Worm (Caenorhabditis elegans) whole organism, mixed stage, embryonic: Measurements from ENCODE around the gene T19D2.13.

Source experiments
- M03D4.4 ChIP-seq: sonication (generic microtip); optimal IDR thresholded peaks from 2 replicates; lab custom pipeline; 2017; ENCODE audit warnings: mild to moderate bottlenecking, missing genetic modification characterization, missing compliant biosample characterization
- bed-3 ChIP-seq: fragments of 200-800 bp; sonication (Bioruptor generic); optimal IDR thresholded peaks from 3 replicates; lab custom pipeline; 2018; ENCODE audit warnings: mild to moderate bottlenecking, missing genetic modification characterization, moderate library complexity, missing compliant biosample characterization
- blmp-1 ChIP-seq: fragments of 150-350 bp; optimal IDR thresholded peaks from 2 replicates; lab custom pipeline; 2014; ENCODE audit warnings: missing biosample characterization, missing genetic modification characterization
- ceh-39 ChIP-seq: fragments of 150-350 bp; optimal IDR thresholded peaks from 2 replicates; lab custom pipeline; 2014; ENCODE audit warnings: missing biosample characterization, missing genetic modification characterization
- ceh-43 ChIP-seq: fragments of 200-800 bp; sonication (Bioruptor generic); optimal IDR thresholded peaks from 2 replicates; lab custom pipeline; 2018; ENCODE audit warnings: mild to moderate bottlenecking, missing genetic modification characterization, moderate library complexity, missing compliant biosample characterization
- ceh-83 ChIP-seq: fragments of 200-800 bp; sonication (Bioruptor generic); optimal IDR thresholded peaks from 2 replicates; lab custom pipeline; 2018; ENCODE audit warnings: mild to moderate bottlenecking, missing genetic modification characterization, missing compliant biosample characterization
- ces-1 ChIP-seq: fragments of 150-350 bp; optimal IDR thresholded peaks from 2 replicates; lab custom pipeline; 2014; ENCODE audit warnings: missing biosample characterization, missing genetic modification reagents, missing genetic modification characterization
- cnd-1 ChIP-seq: fragments of 200-800 bp; sonication (Bioruptor generic); optimal IDR thresholded peaks from 2 replicates; lab custom pipeline; 2018; ENCODE audit warnings: mild to moderate bottlenecking, missing genetic modification characterization, missing compliant biosample characterization
- drap-1 ChIP-seq: fragments of 200-800 bp; sonication (Bioruptor generic); optimal IDR thresholded peaks from 3 replicates; lab custom pipeline; 2018; ENCODE audit warnings: mild to moderate bottlenecking, missing genetic modification characterization, missing compliant biosample characterization
- elt-1 ChIP-seq: sonication (generic microtip); optimal IDR thresholded peaks from 2 replicates; lab custom pipeline; 2017; ENCODE audit warnings: missing genetic modification characterization, mild to moderate bottlenecking, missing compliant biosample characterization, antibody characterized with exemption, moderate library complexity, borderline replicate concordance; ENCODE audit not compliant: insufficient read depth
- elt-3 ChIP-seq: fragments of 150-350 bp; optimal IDR thresholded peaks from 2 replicates; lab custom pipeline; 2014; ENCODE audit warnings: missing biosample characterization, missing genetic modification characterization
- flh-1 ChIP-seq: fragments of 200-800 bp; sonication (Bioruptor generic); optimal IDR thresholded peaks from 2 replicates; lab custom pipeline; 2018; ENCODE audit warnings: mild to moderate bottlenecking, missing genetic modification characterization, moderate library complexity, missing compliant biosample characterization
- ham-2 ChIP-seq: fragments of 200-800 bp; sonication (Bioruptor generic); optimal IDR thresholded peaks from 2 replicates; lab custom pipeline; 2018; ENCODE audit warnings: mild to moderate bottlenecking, missing genetic modification characterization, missing compliant biosample characterization
- hlh-1 ChIP-seq: fragments of 150-350 bp; optimal IDR thresholded peaks from 2 replicates; lab custom pipeline; 2014; ENCODE audit warnings: missing biosample characterization, missing genetic modification reagents, missing genetic modification characterization
- lin-13 ChIP-seq: fragments of 150-350 bp; optimal IDR thresholded peaks from 2 replicates; lab custom pipeline; 2014; ENCODE audit warnings: missing biosample characterization, missing genetic modification characterization
- lin-32 ChIP-seq: fragments of 200-800 bp; sonication (Bioruptor generic); optimal IDR thresholded peaks from 2 replicates; lab custom pipeline; 2018; ENCODE audit warnings: mild to moderate bottlenecking, missing genetic modification characterization, missing compliant biosample characterization
- lsy-2 ChIP-seq: fragments of 150-350 bp; optimal IDR thresholded peaks from 2 replicates; lab custom pipeline; 2014; ENCODE audit warnings: missing biosample characterization, missing genetic modification characterization
- mab-5 ChIP-seq: fragments of 150-350 bp; optimal IDR thresholded peaks from 2 replicates; lab custom pipeline; 2014; ENCODE audit warnings: missing biosample characterization, missing genetic modification characterization
- mep-1 ChIP-seq: fragments of 150-350 bp; optimal IDR thresholded peaks from 2 replicates; lab custom pipeline; 2017; ENCODE audit warnings: missing biosample characterization, missing genetic modification reagents, missing genetic modification characterization, inconsistent platforms
- mls-2 ChIP-seq: sonication (generic microtip); optimal IDR thresholded peaks from 2 replicates; lab custom pipeline; 2016; ENCODE audit warnings: mild to moderate bottlenecking, missing genetic modification characterization, moderate library complexity, missing compliant biosample characterization
- nhr-12 ChIP-seq: fragments of 150-350 bp; optimal IDR thresholded peaks from 2 replicates; lab custom pipeline; 2014; ENCODE audit warnings: missing biosample characterization, missing genetic modification characterization
- nhr-2 ChIP-seq: fragments of 150-350 bp; optimal IDR thresholded peaks from 2 replicates; lab custom pipeline; 2014; ENCODE audit warnings: missing biosample characterization, missing genetic modification characterization
- nhr-237 ChIP-seq: fragments of 150-350 bp; optimal IDR thresholded peaks from 2 replicates; lab custom pipeline; 2014; ENCODE audit warnings: missing biosample characterization, missing genetic modification characterization
- nhr-28 ChIP-seq: fragments of 150-350 bp; optimal IDR thresholded peaks from 2 replicates; lab custom pipeline; 2014; ENCODE audit warnings: missing biosample characterization, missing genetic modification characterization
- nhr-76 ChIP-seq: sonication (generic microtip); optimal IDR thresholded peaks from 2 replicates; lab custom pipeline; 2017; ENCODE audit warnings: missing biosample characterization, missing genetic modification characterization
- pha-4 ChIP-seq: fragments of 150-350 bp; optimal IDR thresholded peaks from 2 replicates; lab custom pipeline; 2018; ENCODE audit warnings: missing biosample characterization, missing genetic modification reagents, missing genetic modification characterization
- sem-2 ChIP-seq: fragments of 200-800 bp; sonication (Bioruptor generic); optimal IDR thresholded peaks from 2 replicates; lab custom pipeline; 2018; ENCODE audit warnings: mild to moderate bottlenecking, missing genetic modification characterization, missing compliant biosample characterization
- snpc-4 ChIP-seq: fragments of 150-350 bp; optimal IDR thresholded peaks from 2 replicates; lab custom pipeline; 2014; ENCODE audit warnings: missing biosample characterization, missing genetic modification characterization
- sptf-1 ChIP-seq: sonication (generic microtip); optimal IDR thresholded peaks from 2 replicates; lab custom pipeline; 2017; ENCODE audit warnings: mild to moderate bottlenecking, missing genetic modification characterization, moderate library complexity, missing compliant biosample characterization
- tbx-8 ChIP-seq: fragments of 200-800 bp; sonication (Bioruptor generic); optimal IDR thresholded peaks from 2 replicates; lab custom pipeline; 2018; ENCODE audit warnings: mild to moderate bottlenecking, missing genetic modification characterization, moderate library complexity, missing compliant biosample characterization
- unc-120 ChIP-seq: sonication (generic microtip); optimal IDR thresholded peaks from 2 replicates; lab custom pipeline; 2017; ENCODE audit warnings: missing genetic modification characterization, missing compliant biosample characterization; ENCODE audit not compliant: poor library complexity, severe bottlenecking
- unc-39 ChIP-seq: fragments of 150-350 bp; optimal IDR thresholded peaks from 2 replicates; lab custom pipeline; 2014; ENCODE audit warnings: missing biosample characterization, missing genetic modification characterization
- unc-62 ChIP-seq: fragments of 150-350 bp; optimal IDR thresholded peaks from 2 replicates; lab custom pipeline; 2014; ENCODE audit warnings: missing biosample characterization, missing genetic modification reagents, missing genetic modification characterization
- zip-8 ChIP-seq: fragments of 150-350 bp; optimal IDR thresholded peaks from 2 replicates; lab custom pipeline; 2014; ENCODE audit warnings: missing biosample characterization, missing genetic modification characterization
- ztf-11 ChIP-seq: fragments of 150-350 bp; optimal IDR thresholded peaks from 2 replicates; lab custom pipeline; 2014; ENCODE audit warnings: missing biosample characterization, missing genetic modification characterization

Gene T19D2.13

ce11 chrX:3977271-3977670 lies 35.1 kb upstream of the T19D2.13 start:
- peak; percentile 83 for TF ChIP-seq nhr-2
- TF ChIP-seq sptf-1, result no peak
- peak; percentile 37 for TF ChIP-seq mls-2 (tag; lab: Kevin White, UChicago)
- TF ChIP-seq zip-8 (tag; lab: Kevin White, UChicago), result peak; percentile 92
- no peak for TF ChIP-seq nhr-237 (tag; lab: Kevin White, UChicago)

ce11 chrX:3976755-3977154 lies 34.6 kb upstream of the T19D2.13 start:
- TF ChIP-seq hlh-1 (tag; lab: Kevin White, UChicago), result peak; percentile 81
- TF ChIP-seq mep-1 (tag; lab: Kevin White, UChicago), result no peak
- peak; percentile 77 for TF ChIP-seq unc-62

- TF ChIP-seq mab-5 (tag; lab: Kevin White, UChicago), result no peak
- no peak for TF ChIP-seq cnd-1
- TF ChIP-seq nhr-12 (tag; lab: Kevin White, UChicago), result no peak
- no peak for TF ChIP-seq lin-13
- peak; percentile 39 for TF ChIP-seq nhr-2
- no peak for TF ChIP-seq elt-3 (tag; lab: Kevin White, UChicago)
- TF ChIP-seq hlh-1 (tag; lab: Kevin White, UChicago), result peak; percentile 87
These were observed 32.0 kb upstream of the T19D2.13 start for ce11 chrX:3974160-3974559.

- no peak for TF ChIP-seq M03D4.4 (tag; lab: Kevin White, UChicago)
- TF ChIP-seq mab-5 (tag; lab: Kevin White, UChicago), result no peak
- TF ChIP-seq ceh-39 (tag; lab: Kevin White, UChicago), result no peak
- no peak for TF ChIP-seq mls-2 (tag; lab: Kevin White, UChicago)
- no peak for TF ChIP-seq ztf-11 (tag; lab: Kevin White, UChicago)
- no peak for TF ChIP-seq sem-2 (GFP tag; lab: Kevin White, UChicago)
These were observed 31.4 kb upstream of the T19D2.13 start, which contains the start of gene C16B8.4 for ce11 chrX:3973534-3973933. Gene C16B8.4 (minus strand): TSS chrX:3973634.

ce11 chrX:3970786-3971185 lies 28.6 kb upstream of the T19D2.13 start:
- TF ChIP-seq zip-8 (tag; lab: Kevin White, UChicago) (peak; percentile 98), mab-5 (tag; lab: Kevin White, UChicago) (no peak), nhr-2 (peak; percentile 83)
- TF ChIP-seq, all 35 proteins: peak for 2

ce11 chrX:3969980-3970403 lies 27.8 kb upstream of the T19D2.13 start:
- TF ChIP-seq drap-1 (GFP tag; lab: Kevin White, UChicago), result peak; percentile 92
- peak; percentile 56 for TF ChIP-seq unc-62
- TF ChIP-seq mls-2 (tag; lab: Kevin White, UChicago), result peak; percentile 94
- TF ChIP-seq pha-4 (tag; lab: Kevin White, UChicago), result peak; percentile 81
- TF ChIP-seq lin-13, result peak; percentile 82
- TF ChIP-seq nhr-2, result no peak
- no peak for TF ChIP-seq elt-3 (tag; lab: Kevin White, UChicago)
- TF ChIP-seq sem-2 (GFP tag; lab: Kevin White, UChicago), result peak; percentile 86
- no peak for TF ChIP-seq snpc-4 (tag; lab: Kevin White, UChicago)
- TF ChIP-seq mab-5 (tag; lab: Kevin White, UChicago), result no peak
- peak; percentile 6 for TF ChIP-seq mep-1 (tag; lab: Kevin White, UChicago)
- TF ChIP-seq nhr-237 (tag; lab: Kevin White, UChicago), result no peak
- TF ChIP-seq ceh-39 (tag; lab: Kevin White, UChicago), result peak; percentile 7
- peak; percentile 93 for TF ChIP-seq unc-120
- peak; percentile 83 for TF ChIP-seq ham-2
- TF ChIP-seq blmp-1 (tag; lab: Kevin White, UChicago), result no peak
- peak; percentile 53 for TF ChIP-seq unc-39 (tag; lab: Kevin White, UChicago)
- TF ChIP-seq flh-1 (GFP tag; lab: Kevin White, UChicago), result peak; percentile 50
- no peak for TF ChIP-seq lsy-2 (tag; lab: Kevin White, UChicago)
- no peak for TF ChIP-seq elt-1 (tag; lab: Kevin White, UChicago)
- TF ChIP-seq ceh-43 (GFP tag; lab: Kevin White, UChicago), result peak; percentile 83
- TF ChIP-seq ztf-11 (tag; lab: Kevin White, UChicago), result peak; percentile 66
- TF ChIP-seq bed-3, result peak; percentile 74
- peak; percentile 88 for TF ChIP-seq ceh-83 (GFP tag; lab: Kevin White, UChicago)
- TF ChIP-seq tbx-8 (GFP tag; lab: Kevin White, UChicago), result peak; percentile 86
- peak; percentile 94 for TF ChIP-seq sptf-1
- no peak for TF ChIP-seq hlh-1 (tag; lab: Kevin White, UChicago)
- TF ChIP-seq nhr-28 (tag; lab: Kevin White, UChicago), result peak; percentile 9
- peak; percentile 91 for TF ChIP-seq M03D4.4 (tag; lab: Kevin White, UChicago)
- TF ChIP-seq lin-32 (GFP tag; lab: Kevin White, UChicago), result peak; percentile 81
- TF ChIP-seq nhr-12 (tag; lab: Kevin White, UChicago), result no peak
- TF ChIP-seq zip-8 (tag; lab: Kevin White, UChicago), result no peak
- peak; percentile 46 for TF ChIP-seq ces-1 (GFP tag; lab: Kevin White, UChicago)
- TF ChIP-seq cnd-1, result peak; percentile 94
- TF ChIP-seq nhr-76, result no peak
- TF ChIP-seq, all 35 proteins: peak for 23
